Worm (Caenorhabditis elegans): ENCODE results near the gene R160.13.

R160.13 gene

ce11 chrX:4397460-4397859, 26.1 kb upstream of the R160.13 start:
- TF ChIP-seq flh-1 (GFP tag; optimal IDR thresholded peaks at IDR 0.05), result no peak
- TF ChIP-seq elt-1 (tag; optimal IDR thresholded peaks at IDR 0.05; ENCODE audit: borderline replicate concordance, insufficient read depth), result no peak
- no peak for TF ChIP-seq mab-5 (tag; optimal IDR thresholded peaks at IDR 0.05)
- no peak for TF ChIP-seq nhr-2 (tag; optimal IDR thresholded peaks at IDR 0.05)
- TF ChIP-seq snpc-4 (tag; optimal IDR thresholded peaks at IDR 0.05), result no peak
- no peak for TF ChIP-seq blmp-1 (tag; optimal IDR thresholded peaks at IDR 0.05)
- TF ChIP-seq zip-8 (tag; optimal IDR thresholded peaks at IDR 0.05), result no peak
- no peak for TF ChIP-seq hlh-1 (tag; optimal IDR thresholded peaks at IDR 0.05)
- no peak for TF ChIP-seq lin-32 (GFP tag; optimal IDR thresholded peaks at IDR 0.05)

ce11 chrX:4395073-4395850, 23.9 kb upstream of the R160.13 start:
- TF ChIP-seq elt-3 (tag; optimal IDR thresholded peaks at IDR 0.05) (peak; percentile 29), unc-120 (tag; optimal IDR thresholded peaks at IDR 0.05; ENCODE audit: poor library complexity, severe bottlenecking) (no peak), lin-13 (tag; optimal IDR thresholded peaks at IDR 0.05) (no peak), mep-1 (tag; optimal IDR thresholded peaks at IDR 0.05) (peak; percentile 45), cnd-1 (tag; optimal IDR thresholded peaks at IDR 0.05) (peak; percentile 27), nhr-237 (tag; optimal IDR thresholded peaks at IDR 0.05) (peak; percentile 44), hlh-1 (tag; optimal IDR thresholded peaks at IDR 0.05) (peak; percentile 26), drap-1 (GFP tag; optimal IDR thresholded peaks at IDR 0.05) (peak; percentile 56), lsy-2 (tag; optimal IDR thresholded peaks at IDR 0.05) (peak; percentile 44), ceh-39 (tag; optimal IDR thresholded peaks at IDR 0.05) (peak; percentile 24), sptf-1 (tag; optimal IDR thresholded peaks at IDR 0.05) (peak; percentile 33), ham-2 (GFP tag; optimal IDR thresholded peaks at IDR 0.05) (peak; percentile 67), ceh-83 (GFP tag; optimal IDR thresholded peaks at IDR 0.05) (no peak), nhr-2 (tag; optimal IDR thresholded peaks at IDR 0.05) (no peak), zip-8 (tag; optimal IDR thresholded peaks at IDR 0.05) (no peak), pha-4 (tag; optimal IDR thresholded peaks at IDR 0.05) (peak; percentile 33)

ce11 chrX:4391680-4392079, 20.4 kb upstream of the R160.13 start:
- TF ChIP-seq hlh-1 (tag; optimal IDR thresholded peaks at IDR 0.05) (no peak), nhr-2 (tag; optimal IDR thresholded peaks at IDR 0.05) (no peak), pha-4 (tag; optimal IDR thresholded peaks at IDR 0.05) (no peak), ces-1 (GFP tag; optimal IDR thresholded peaks at IDR 0.05) (peak; percentile 25), nhr-12 (tag; optimal IDR thresholded peaks at IDR 0.05) (no peak), mab-5 (tag; optimal IDR thresholded peaks at IDR 0.05) (no peak), nhr-28 (tag; optimal IDR thresholded peaks at IDR 0.05) (no peak), nhr-76 (tag; optimal IDR thresholded peaks at IDR 0.05) (no peak), mls-2 (tag; optimal IDR thresholded peaks at IDR 0.05) (peak; percentile 7), sptf-1 (tag; optimal IDR thresholded peaks at IDR 0.05) (no peak), bed-3 (GFP tag; optimal IDR thresholded peaks at IDR 0.05) (no peak), flh-1 (GFP tag; optimal IDR thresholded peaks at IDR 0.05) (no peak), lin-13 (tag; optimal IDR thresholded peaks at IDR 0.05) (no peak), cnd-1 (tag; optimal IDR thresholded peaks at IDR 0.05) (no peak), elt-3 (tag; optimal IDR thresholded peaks at IDR 0.05) (no peak), sem-2 (GFP tag; optimal IDR thresholded peaks at IDR 0.05) (no peak)

- TF ChIP-seq flh-1 (GFP tag; optimal IDR thresholded peaks at IDR 0.05), result no peak
- peak; percentile 82 for TF ChIP-seq hlh-1 (tag; optimal IDR thresholded peaks at IDR 0.05)
- peak; percentile 92 for TF ChIP-seq unc-120 (tag; optimal IDR thresholded peaks at IDR 0.05; ENCODE audit: poor library complexity, severe bottlenecking)
- TF ChIP-seq mls-2 (tag; optimal IDR thresholded peaks at IDR 0.05), result peak; percentile 65
- no peak for TF ChIP-seq nhr-76 (tag; optimal IDR thresholded peaks at IDR 0.05)
- TF ChIP-seq drap-1 (GFP tag; optimal IDR thresholded peaks at IDR 0.05), result peak; percentile 48
- no peak for TF ChIP-seq zip-8 (tag; optimal IDR thresholded peaks at IDR 0.05)
- TF ChIP-seq mep-1 (tag; optimal IDR thresholded peaks at IDR 0.05), result peak; percentile 83
- TF ChIP-seq elt-1 (tag; optimal IDR thresholded peaks at IDR 0.05; ENCODE audit: borderline replicate concordance, insufficient read depth), result no peak
- peak; percentile 69 for TF ChIP-seq ceh-39 (tag; optimal IDR thresholded peaks at IDR 0.05)
- peak; percentile 19 for TF ChIP-seq M03D4.4 (tag; optimal IDR thresholded peaks at IDR 0.05)
- no peak for TF ChIP-seq sem-2 (GFP tag; optimal IDR thresholded peaks at IDR 0.05)
- TF ChIP-seq mab-5 (tag; optimal IDR thresholded peaks at IDR 0.05), result no peak
- peak; percentile 71 for TF ChIP-seq lin-13 (tag; optimal IDR thresholded peaks at IDR 0.05)
- TF ChIP-seq nhr-237 (tag; optimal IDR thresholded peaks at IDR 0.05), result peak; percentile 93
- no peak for TF ChIP-seq tbx-8 (GFP tag; optimal IDR thresholded peaks at IDR 0.05)
- TF ChIP-seq ces-1 (GFP tag; optimal IDR thresholded peaks at IDR 0.05), result peak; percentile 91
- no peak for TF ChIP-seq unc-39 (tag; optimal IDR thresholded peaks at IDR 0.05)
- peak; percentile 59 for TF ChIP-seq sptf-1 (tag; optimal IDR thresholded peaks at IDR 0.05)
- TF ChIP-seq bed-3 (GFP tag; optimal IDR thresholded peaks at IDR 0.05), result no peak
- TF ChIP-seq nhr-12 (tag; optimal IDR thresholded peaks at IDR 0.05), result peak; percentile 20
- TF ChIP-seq pha-4 (tag; optimal IDR thresholded peaks at IDR 0.05), result peak; percentile 93
- no peak for TF ChIP-seq ceh-83 (GFP tag; optimal IDR thresholded peaks at IDR 0.05)
- TF ChIP-seq unc-62 (GFP tag; optimal IDR thresholded peaks at IDR 0.05), result peak; percentile 87
- peak; percentile 88 for TF ChIP-seq ham-2 (GFP tag; optimal IDR thresholded peaks at IDR 0.05)
- peak; percentile 28 for TF ChIP-seq ceh-43 (GFP tag; optimal IDR thresholded peaks at IDR 0.05)
- TF ChIP-seq nhr-28 (tag; optimal IDR thresholded peaks at IDR 0.05), result no peak
- peak; percentile 69 for TF ChIP-seq ztf-11 (tag; optimal IDR thresholded peaks at IDR 0.05)
- TF ChIP-seq cnd-1 (tag; optimal IDR thresholded peaks at IDR 0.05), result peak; percentile 11
- peak; percentile 78 for TF ChIP-seq lsy-2 (tag; optimal IDR thresholded peaks at IDR 0.05)
These were observed 17.6 kb upstream of the R160.13 start, which contains the start of gene dpy-23 for ce11 chrX:4388834-4389409. Gene dpy-23, plus strand, starts transcription at chrX:4389359.
